Fruit fly (Drosophila melanogaster) whole organism, wandering third instar larva: Measurements from ENCODE around the gene Jon99Fii.

Experiments
- Abd-B ChIP-seq: fragments of >200 bp; optimal IDR thresholded peaks from 2 replicates; lab custom pipeline; 2017; ENCODE audit warnings: missing biosample characterization, missing genetic modification characterization
- CG32264 ChIP-seq: fragments of 200-800 bp; sonication (Bioruptor generic); optimal IDR thresholded peaks from 2 replicates; lab custom pipeline; 2016; ENCODE audit warnings: missing biosample characterization, missing genetic modification characterization
- CrebA ChIP-seq: fragments of 200-800 bp; sonication (Bioruptor generic); optimal IDR thresholded peaks from 2 replicates; lab custom pipeline; 2016; ENCODE audit warnings: missing biosample characterization, mild to moderate bottlenecking, missing genetic modification characterization, borderline replicate concordance
- Dfd ChIP-seq: fragments of >200 bp; optimal IDR thresholded peaks from 2 replicates; lab custom pipeline; 2017; ENCODE audit warnings: missing biosample characterization, missing genetic modification characterization
- Dif ChIP-seq: fragments of 200-275, 200-300 bp; sonication (Bioruptor generic); optimal IDR thresholded peaks from 2 replicates; lab custom pipeline; 2018; ENCODE audit warnings: missing biosample characterization, missing genetic modification characterization; ENCODE audit not compliant: partially characterized antibody
- GATAd ChIP-seq: sonication (Bioruptor generic); optimal IDR thresholded peaks from 2 replicates; lab custom pipeline; 2016; ENCODE audit warnings: missing biosample characterization, missing genetic modification characterization
- HLH106 ChIP-seq: fragments of 200-800 bp; optimal IDR thresholded peaks from 3 replicates; lab custom pipeline; 2019; ENCODE audit warnings: missing biosample characterization, mild to moderate bottlenecking, missing genetic modification characterization, moderate library complexity
- Hnf4 ChIP-seq: fragments of 200-800 bp; sonication (Bioruptor generic); optimal IDR thresholded peaks from 2 replicates; lab custom pipeline; 2016; ENCODE audit warnings: missing biosample characterization, mild to moderate bottlenecking, missing genetic modification characterization
- Hr78 ChIP-seq: fragments of >200 bp; optimal IDR thresholded peaks from 2 replicates; lab custom pipeline; 2017; ENCODE audit warnings: missing biosample characterization, missing genetic modification characterization
- Hr83 ChIP-seq: fragments of 200-300 bp; sonication (Bioruptor generic); optimal IDR thresholded peaks from 2 replicates; lab custom pipeline; 2016; ENCODE audit warnings: missing biosample characterization, mild to moderate bottlenecking, missing genetic modification characterization, moderate library complexity; ENCODE audit not compliant: poor library complexity, severe bottlenecking
- Jra ChIP-seq: sonication (Bioruptor generic); optimal IDR thresholded peaks from 2 replicates; lab custom pipeline; 2016; ENCODE audit warnings: missing biosample characterization, missing genetic modification characterization
- Mio ChIP-seq: sonication (Bioruptor generic); optimal IDR thresholded peaks from 2 replicates; lab custom pipeline; 2016; ENCODE audit warnings: missing biosample characterization, missing genetic modification characterization
- Myc ChIP-seq: fragments of >200 bp; optimal IDR thresholded peaks from 2 replicates; lab custom pipeline; 2017
- N ChIP-seq: fragments of >200 bp; optimal IDR thresholded peaks from 2 replicates; lab custom pipeline; 2018; ENCODE audit warnings: missing biosample characterization, missing external identifiers, missing genetic modification characterization
- OdsH ChIP-seq: fragments of 200-800 bp; sonication (Bioruptor generic); optimal IDR thresholded peaks from 2 replicates; lab custom pipeline; 2016; ENCODE audit warnings: missing biosample characterization, mild to moderate bottlenecking, missing genetic modification characterization
- Rel ChIP-seq, 2 experiments: fragments of 200-800 bp; sonication (Bioruptor generic) in 1 of 2; optimal IDR thresholded peaks; 2 replicates in 1 of 2; 3 replicates in 1 of 2; lab custom pipeline; 2016 to 2019; ENCODE audit warnings: mild to moderate bottlenecking in 2 of 2, missing biosample characterization in 2 of 2, missing genetic modification characterization in 2 of 2, moderate library complexity in 1 of 2
- Sp1 ChIP-seq: fragments of 200-800 bp; sonication (Bioruptor generic); optimal IDR thresholded peaks from 3 replicates; lab custom pipeline; 2019; ENCODE audit warnings: missing biosample characterization, mild to moderate bottlenecking, missing genetic modification characterization, moderate library complexity
- Vsx2 ChIP-seq: fragments of 200-300, 225-300 bp; sonication (Bioruptor generic); optimal IDR thresholded peaks from 2 replicates; lab custom pipeline; 2018; ENCODE audit warnings: missing biosample characterization, missing genetic modification characterization; ENCODE audit not compliant: partially characterized antibody
- brk ChIP-seq: fragments of 200-800 bp; sonication (Bioruptor generic); optimal IDR thresholded peaks from 2 replicates; lab custom pipeline; 2016; ENCODE audit warnings: missing biosample characterization, mild to moderate bottlenecking, missing genetic modification characterization
- dl ChIP-seq, 2 experiments: fragments of 175-275, 200-275 bp in 1 of 2; fragments of 200-275 bp in 1 of 2; sonication (Bioruptor generic); optimal IDR thresholded peaks; lab custom pipeline; 2018; ENCODE audit warnings: mild to moderate bottlenecking in 2 of 2, missing biosample characterization in 2 of 2, missing genetic modification characterization in 2 of 2, moderate library complexity in 2 of 2; ENCODE audit not compliant: partially characterized antibody in 2 of 2, insufficient read depth in 1 of 2
- dmrt93B ChIP-seq: fragments of 200-800 bp; sonication (Bioruptor generic); optimal IDR thresholded peaks from 2 replicates; lab custom pipeline; 2018; ENCODE audit warnings: missing biosample characterization, mild to moderate bottlenecking, missing genetic modification characterization
- dsf ChIP-seq: sonication (Bioruptor generic); optimal IDR thresholded peaks from 2 replicates; lab custom pipeline; 2016; ENCODE audit warnings: missing biosample characterization, missing genetic modification characterization, borderline replicate concordance
- ey ChIP-seq: fragments of 200-800 bp; sonication (Bioruptor generic); optimal IDR thresholded peaks from 2 replicates; lab custom pipeline; 2016; ENCODE audit warnings: missing biosample characterization, missing genetic modification characterization
- foxo ChIP-seq, 2 experiments: fragments of 200-800 bp; sonication (Bioruptor generic); optimal IDR thresholded peaks; 2 replicates in 1 of 2; 3 replicates in 1 of 2; lab custom pipeline; 2016 to 2017; ENCODE audit warnings: missing biosample characterization in 2 of 2, missing genetic modification characterization in 2 of 2
- h ChIP-seq: fragments of 200-800 bp; sonication (Bioruptor generic); optimal IDR thresholded peaks from 3 replicates; lab custom pipeline; 2016; ENCODE audit warnings: missing biosample characterization, mild to moderate bottlenecking, missing genetic modification characterization
- jim ChIP-seq: fragments of 175-275, 200-325 bp; sonication (Bioruptor generic); optimal IDR thresholded peaks from 2 replicates; lab custom pipeline; 2016; ENCODE audit warnings: missing biosample characterization, mild to moderate bottlenecking, missing genetic modification characterization
- lola ChIP-seq: fragments of >200 bp; optimal IDR thresholded peaks from 2 replicates; lab custom pipeline; 2017; ENCODE audit warnings: missing biosample characterization, missing genetic modification characterization
- psq ChIP-seq: fragments of 200-800 bp; sonication (Bioruptor generic); optimal IDR thresholded peaks from 3 replicates; lab custom pipeline; 2017; ENCODE audit warnings: missing biosample characterization, mild to moderate bottlenecking, missing genetic modification characterization, moderate library complexity
- rgr ChIP-seq: fragments of 200-800 bp; sonication (Bioruptor generic); optimal IDR thresholded peaks from 3 replicates; lab custom pipeline; 2016; ENCODE audit warnings: missing biosample characterization, mild to moderate bottlenecking, missing genetic modification characterization
- sage ChIP-seq: fragments of 200-800 bp; sonication (Bioruptor generic); optimal IDR thresholded peaks from 2 replicates; lab custom pipeline; 2016; ENCODE audit warnings: missing biosample characterization, mild to moderate bottlenecking, missing genetic modification characterization
- sv ChIP-seq: fragments of 200-800 bp; sonication (Bioruptor generic); optimal IDR thresholded peaks from 3 replicates; lab custom pipeline; 2016; ENCODE audit warnings: missing biosample characterization, missing genetic modification characterization
- tai ChIP-seq: sonication (Bioruptor generic); optimal IDR thresholded peaks from 2 replicates; lab custom pipeline; 2016; ENCODE audit warnings: missing biosample characterization, missing genetic modification characterization
- usp ChIP-seq: fragments of >200 bp; optimal IDR thresholded peaks from 2 replicates; lab custom pipeline; 2017; ENCODE audit warnings: missing biosample characterization, missing genetic modification characterization
- woc ChIP-seq: sonication (Bioruptor generic); optimal IDR thresholded peaks from 2 replicates; lab custom pipeline; 2016; ENCODE audit warnings: missing biosample characterization, mild to moderate bottlenecking, missing genetic modification characterization

Jon99Fii gene

dm6 chr3R:30467062-30467461, 20.7 kb downstream of the Jon99Fii start:
- TF ChIP-seq Dif: no peak
- TF ChIP-seq foxo (GFP tag; optimal IDR thresholded peaks at IDR 0.05; lab: Kevin White, UChicago): no peak
- TF ChIP-seq GATAd (GFP tag; lab: Kevin White, UChicago): no peak
- TF ChIP-seq tai (GFP tag; lab: Kevin White, UChicago): no peak
- no peak for TF ChIP-seq Hr78 (GFP tag; lab: Kevin White, UChicago)
- no peak for TF ChIP-seq jim
- no peak for TF ChIP-seq OdsH (GFP tag; lab: Kevin White, UChicago)
- TF ChIP-seq HLH106 (tag; lab: Kevin White, UChicago): no peak
- TF ChIP-seq CG32264 (GFP tag; lab: Kevin White, UChicago): no peak
- TF ChIP-seq sage (GFP tag; lab: Kevin White, UChicago): no peak
- no peak for TF ChIP-seq usp (GFP tag; lab: Kevin White, UChicago)
- no peak for TF ChIP-seq brk
- TF ChIP-seq Myc: peak; percentile 39
- TF ChIP-seq Vsx2 (GFP tag; lab: Kevin White, UChicago): peak; percentile 49

- TF ChIP-seq foxo (GFP tag; optimal IDR thresholded peaks at IDR 0.05; lab: Kevin White, UChicago): no peak
- no peak for TF ChIP-seq lola (GFP tag; lab: Kevin White, UChicago)
- TF ChIP-seq OdsH (GFP tag; lab: Kevin White, UChicago): no peak
- no peak for TF ChIP-seq Vsx2 (GFP tag; lab: Kevin White, UChicago)
- TF ChIP-seq rgr (GFP tag; lab: Kevin White, UChicago): no peak
- no peak for TF ChIP-seq h
Measured at dm6 chr3R:30466515-30466914, 21.2 kb downstream of the Jon99Fii start.

- TF ChIP-seq Vsx2 (GFP tag; lab: Kevin White, UChicago) (peak; percentile 31), Dif (peak; percentile 8), Jra (GFP tag; lab: Kevin White, UChicago) (peak; percentile 20), dl (GFP tag; optimal IDR thresholded peaks at IDR 0.05; lab: Kevin White, UChicago; ENCODE audit: insufficient read depth in 1 of 2, partially characterized antibody in 2 of 2) (peak in 1 of 2 experiments; percentile 16), psq (GFP tag; lab: Kevin White, UChicago) (no peak), brk (peak; percentile 56), Sp1 (GFP tag; lab: Kevin White, UChicago) (peak; percentile 4), sage (GFP tag; lab: Kevin White, UChicago) (peak; percentile 78), Dfd (no peak), Mio (GFP tag; lab: Kevin White, UChicago) (no peak), Rel (GFP tag; optimal IDR thresholded peaks at IDR 0.05; lab: Kevin White, UChicago) (no peak), Rel (tag; optimal IDR thresholded peaks at IDR 0.05; lab: Kevin White, UChicago) (peak; percentile 63), Myc (peak; percentile 30)
Measured at dm6 chr3R:30465775-30466494, 21.8 kb downstream of the Jon99Fii start, which contains the start of gene PH4alphaEFB. Gene PH4alphaEFB (plus strand): TSS chr3R:30466050.

dm6 chr3R:30464244-30464643, 23.5 kb downstream of the Jon99Fii start:
- TF ChIP-seq Myc: peak; percentile 31
- TF ChIP-seq rgr (GFP tag; lab: Kevin White, UChicago): no peak
- TF ChIP-seq sage (GFP tag; lab: Kevin White, UChicago): no peak
- no peak for TF ChIP-seq CG32264 (GFP tag; lab: Kevin White, UChicago)
- no peak for TF ChIP-seq dmrt93B (GFP tag; lab: Kevin White, UChicago)
- TF ChIP-seq dl (GFP tag; optimal IDR thresholded peaks at IDR 0.05; lab: Kevin White, UChicago; ENCODE audit: insufficient read depth in 1 of 2, partially characterized antibody in 2 of 2): no peak

DNA sequence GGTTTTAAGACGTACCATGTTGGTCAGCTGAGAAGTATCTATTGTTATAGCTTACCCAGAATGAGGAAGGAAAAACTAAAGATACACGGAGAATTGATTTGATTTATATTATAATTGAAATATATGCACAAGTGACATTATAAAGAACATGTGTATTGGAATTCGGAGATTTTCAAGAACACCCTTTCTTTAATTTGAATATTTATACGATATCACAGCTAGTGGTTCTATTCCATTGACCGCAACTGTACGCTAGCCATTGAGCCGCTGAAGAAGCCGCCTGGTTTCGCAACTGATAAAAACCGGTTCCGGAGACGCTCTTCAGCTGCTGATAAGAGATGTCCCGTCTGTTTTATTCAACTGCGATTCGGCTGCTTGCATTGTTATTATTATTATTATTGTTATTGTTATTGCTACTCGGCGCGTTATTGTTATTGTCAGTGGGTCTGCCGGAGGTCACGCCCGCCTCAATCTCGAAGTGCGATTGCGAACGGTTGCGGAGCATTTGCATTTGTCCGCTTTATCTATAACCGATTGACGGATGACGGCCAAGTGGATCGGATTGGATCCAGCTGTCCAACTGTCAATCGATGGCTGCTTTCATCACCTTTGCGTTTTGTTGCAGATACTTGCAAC, 26.0 kb downstream of the Jon99Fii start:
- TF ChIP-seq sv (GFP tag; lab: Kevin White, UChicago) (no peak), woc (GFP tag; lab: Kevin White, UChicago) (peak; percentile 36), Dif (no peak), CrebA (GFP tag; lab: Kevin White, UChicago) (no peak), Hr83 (GFP tag; lab: Kevin White, UChicago) (no peak), Jra (GFP tag; lab: Kevin White, UChicago) (no peak), foxo (GFP tag; optimal IDR thresholded peaks at IDR 0.05; lab: Kevin White, UChicago) (peak in 1 of 2 experiments; percentile 42), brk (no peak), rgr (GFP tag; lab: Kevin White, UChicago) (peak; percentile 29), HLH106 (tag; lab: Kevin White, UChicago) (peak; percentile 12), N (GFP tag; lab: Kevin White, UChicago) (no peak), dsf (GFP tag; lab: Kevin White, UChicago) (no peak), Mio (GFP tag; lab: Kevin White, UChicago) (no peak), Vsx2 (GFP tag; lab: Kevin White, UChicago) (no peak), ey (GFP tag; lab: Kevin White, UChicago) (peak; percentile 13), usp (GFP tag; lab: Kevin White, UChicago) (no peak), GATAd (GFP tag; lab: Kevin White, UChicago) (no peak), Dfd (no peak), h (peak; percentile 56), Hr78 (GFP tag; lab: Kevin White, UChicago) (no peak), Hnf4 (no peak), Rel (GFP tag; optimal IDR thresholded peaks at IDR 0.05; lab: Kevin White, UChicago) (no peak), Rel (tag; optimal IDR thresholded peaks at IDR 0.05; lab: Kevin White, UChicago) (no peak), sage (GFP tag; lab: Kevin White, UChicago) (no peak), psq (GFP tag; lab: Kevin White, UChicago) (no peak), Abd-B (GFP tag; lab: Kevin White, UChicago) (no peak), lola (GFP tag; lab: Kevin White, UChicago) (no peak), dl (GFP tag; optimal IDR thresholded peaks at IDR 0.05; lab: Kevin White, UChicago; ENCODE audit: insufficient read depth in 1 of 2, partially characterized antibody in 2 of 2) (no peak)
